Worm (Caenorhabditis elegans) whole organism, young adult: ENCODE data around the gene rmd-6.
"Not testable (repeated sequence)": the region's sequence is repeated elsewhere in the genome, so short reads cannot be mapped to it uniquely, and the experiment has no call there.

ENCODE experiments used
- F57C9.4 ChIP-seq: sonication (generic microtip); optimal IDR thresholded peaks from 2 replicates; lab custom pipeline; 2017; ENCODE audit warnings: mild to moderate bottlenecking, missing genetic modification characterization, missing compliant biosample characterization
- cebp-1 ChIP-seq, 2 experiments: fragments of 200-800 bp in 1 of 2; sonication (Bioruptor generic) in 1 of 2; sonication (generic microtip) in 1 of 2; IDR thresholded peaks in 1 of 2; optimal IDR thresholded peaks in 1 of 2; 2 replicates each; pipeline versions ENCODE4 v1.3.6 to Lab custom; 2017 to 2022; ENCODE audit warnings: missing compliant biosample characterization in 2 of 2, missing genetic modification characterization in 2 of 2, mild to moderate bottlenecking in 1 of 2, missing genetic modification reagents in 1 of 2, moderate library complexity in 1 of 2
- ceh-100 ChIP-seq: fragments of 200-800 bp; sonication (Bioruptor generic); IDR thresholded peaks from 2 replicates; pipeline ENCODE4 v1.3.6; 2022; ENCODE audit warnings: missing genetic modification reagents, missing genetic modification characterization, missing compliant biosample characterization
- efl-1 ChIP-seq: fragments of 150-350 bp; optimal IDR thresholded peaks from 2 replicates; lab custom pipeline; 2014; ENCODE audit warnings: missing biosample characterization, missing genetic modification reagents, missing genetic modification characterization
- ets-4 ChIP-seq: fragments of 200-800 bp; sonication (Bioruptor generic); optimal IDR thresholded peaks from 2 replicates; lab custom pipeline; 2018; ENCODE audit warnings: mild to moderate bottlenecking, missing genetic modification characterization, missing compliant biosample characterization
- lag-1 ChIP-seq: fragments of 200-800 bp; sonication (Bioruptor generic); IDR thresholded peaks from 2 replicates; pipeline ENCODE4 v1.3.6; 2022; ENCODE audit warnings: missing genetic modification reagents, missing genetic modification characterization, missing compliant biosample characterization
- lin-26 ChIP-seq: fragments of 200-800 bp; sonication (Bioruptor generic); IDR thresholded peaks from 2 replicates; pipeline ENCODE4 v1.3.6; 2022; ENCODE audit warnings: missing genetic modification reagents, missing genetic modification characterization, missing compliant biosample characterization
- lir-1 ChIP-seq: fragments of 200-800 bp; sonication (Bioruptor generic); conservative IDR thresholded peaks from 2 replicates; pipeline ENCODE4 v1.3.6; 2022; ENCODE audit warnings: missing genetic modification reagents, missing genetic modification characterization, missing compliant biosample characterization
- mes-4 ChIP-seq: sonication (generic microtip); optimal IDR thresholded peaks from 2 replicates; lab custom pipeline; 2016; ENCODE audit warnings: missing genotype, missing genetic modification characterization, missing compliant biosample characterization
- nhr-27 ChIP-seq: fragments of 200-800 bp; sonication (Bioruptor generic); optimal IDR thresholded peaks from 2 replicates; lab custom pipeline; 2018; ENCODE audit warnings: mild to moderate bottlenecking, missing genetic modification characterization, moderate library complexity, missing compliant biosample characterization
- rpc-1 ChIP-seq, 2 experiments: fragments of 150-350 bp in 1 of 2; sonication (generic microtip) in 1 of 2; optimal IDR thresholded peaks; 2 replicates each; lab custom pipeline; 2014 to 2018; ENCODE audit warnings: missing biosample characterization in 1 of 2, missing genetic modification characterization in 1 of 2, missing genetic modification reagents in 1 of 2, missing genotype in 1 of 2
- sdz-38 ChIP-seq: sonication (generic microtip); optimal IDR thresholded peaks from 2 replicates; lab custom pipeline; 2016; ENCODE audit warnings: missing genotype, missing genetic modification characterization, missing compliant biosample characterization
- ztf-3 ChIP-seq: fragments of 200-800 bp; sonication (Bioruptor generic); optimal IDR thresholded peaks from 2 replicates; lab custom pipeline; 2018; ENCODE audit warnings: mild to moderate bottlenecking, missing genetic modification characterization, missing compliant biosample characterization

ce11 chrIV:5062278-5062677, 6.4 kb upstream of the rmd-6 start, which contains the start of gene msp-57:
- TF ChIP-seq F57C9.4 (tag; lab: Kevin White, UChicago); ztf-3 (GFP tag; lab: Kevin White, UChicago); efl-1 (GFP tag; lab: Kevin White, UChicago); nhr-27 (tag; lab: Kevin White, UChicago); rpc-1 (optimal IDR thresholded peaks at IDR 0.05; lab: Kevin White, UChicago); rpc-1 (tag; optimal IDR thresholded peaks at IDR 0.05; lab: Kevin White, UChicago); ceh-100 (GFP tag; lab: Robert Waterston, UW); sdz-38; lir-1 (GFP tag; lab: Robert Waterston, UW); lag-1 (GFP tag; lab: Robert Waterston, UW); lin-26 (GFP tag; lab: Robert Waterston, UW); ets-4 (GFP tag; lab: Kevin White, UChicago); mes-4; cebp-1 (GFP tag; IDR thresholded peaks at IDR 0.05; lab: Robert Waterston, UW); cebp-1 (tag; optimal IDR thresholded peaks at IDR 0.05; lab: Kevin White, UChicago): not testable (repeated sequence)
